Fruit fly (Drosophila melanogaster): ENCODE measurements around the gene CG5676.

CG5676 gene

dm6 chr2L:10221387-10221705, 34.3 kb downstream of the CG5676 start:
- TF ChIP-seq CG11723 (GFP tag; optimal IDR thresholded peaks at IDR 0.05) (peak; percentile 55), NK7.1 (GFP tag; optimal IDR thresholded peaks at IDR 0.05) (no peak), sna (GFP tag; IDR thresholded peaks at IDR 0.05; ENCODE audit: partially characterized antibody) (0 out of 2 replicates have a peak, but pooled peaks have one; percentile 3), hb (GFP tag; IDR thresholded peaks at IDR 0.05; ENCODE audit: partially characterized antibody) (peak; percentile 6; the same call in 2 of the 3 replicates), CG2129 (GFP tag; IDR thresholded peaks at IDR 0.05; ENCODE audit: partially characterized antibody) (peak; percentile 15; the same call in 1 of the 2 replicates), CG17359 (tag; optimal IDR thresholded peaks at IDR 0.05) (no peak), CG16779 (GFP tag; IDR thresholded peaks at IDR 0.05) (no peak), CG34224 (GFP tag; IDR thresholded peaks at IDR 0.05; ENCODE audit: partially characterized antibody) (peak; percentile 43; the same call in 2 of the 3 replicates), MBD-R2 (GFP tag; IDR thresholded peaks at IDR 0.05) (peak; percentile 71), MESR4 (GFP tag; optimal IDR thresholded peaks at IDR 0.05) (peak; percentile 58), E2f2 (GFP tag; IDR thresholded peaks at IDR 0.05) (peak; percentile 25; the same call in 1 of the 2 replicates), CG34422 (GFP tag; IDR thresholded peaks at IDR 0.05) (0 out of 3 replicates have a peak, but pooled peaks have one; percentile 46), chinmo (GFP tag; IDR thresholded peaks at IDR 0.05; ENCODE audit: partially characterized antibody) (0 out of 4 replicates have a peak, but pooled peaks have one; percentile 36), CG1832 (GFP tag; optimal IDR thresholded peaks at IDR 0.05) (no peak), nom (GFP tag; optimal IDR thresholded peaks at IDR 0.05) (peak; percentile 5)

- TF ChIP-seq sim (GFP tag; IDR thresholded peaks at IDR 0.05) (no peak), BtbVII (GFP tag; optimal IDR thresholded peaks at IDR 0.05) (no peak), Nf-YA (GFP tag; IDR thresholded peaks at IDR 0.05) (no peak), Sox100B (GFP tag; optimal IDR thresholded peaks at IDR 0.05) (no peak), ERR (GFP tag; optimal IDR thresholded peaks at IDR 0.05) (no peak), CG3838 (GFP tag; optimal IDR thresholded peaks at IDR 0.05) (no peak), CG31365 (tag; optimal IDR thresholded peaks at IDR 0.05) (no peak), nmo (GFP tag; optimal IDR thresholded peaks at IDR 0.05) (peak; percentile 72), CG7839 (tag; optimal IDR thresholded peaks at IDR 0.05) (no peak), CTCF (GFP tag; optimal IDR thresholded peaks at IDR 0.05) (no peak), Kr (GFP tag; optimal IDR thresholded peaks at IDR 0.05) (no peak), CG6854 (GFP tag; optimal IDR thresholded peaks at IDR 0.05) (no peak), ranshi (GFP tag; IDR thresholded peaks at IDR 0.05) (no peak), CG30020 (tag; optimal IDR thresholded peaks at IDR 0.05) (peak; percentile 99), bcd (GFP tag; optimal IDR thresholded peaks at IDR 0.05) (no peak), Ets97D (GFP tag; optimal IDR thresholded peaks at IDR 0.05) (peak; percentile 68), Bdp1 (GFP tag; optimal IDR thresholded peaks at IDR 0.05) (no peak), Med (GFP tag) (peak; percentile 79), Myb (GFP tag; optimal IDR thresholded peaks at IDR 0.05) (peak; percentile 11), stwl (tag; optimal IDR thresholded peaks at IDR 0.05) (peak; percentile 34), CG10267 (tag; optimal IDR thresholded peaks at IDR 0.05) (peak; percentile 20), Deaf1 (tag; optimal IDR thresholded peaks at IDR 0.05) (no peak), CG34376 (GFP tag; optimal IDR thresholded peaks at IDR 0.05) (peak; percentile 36), CG9215 (GFP tag; IDR thresholded peaks at IDR 0.05) (no peak), CG12744 (GFP tag; optimal IDR thresholded peaks at IDR 0.05) (no peak), CG43689 (GFP tag; IDR thresholded peaks at IDR 0.05) (no peak), ash1 (GFP tag; optimal IDR thresholded peaks at IDR 0.05) (no peak), CG6254 (GFP tag; optimal IDR thresholded peaks at IDR 0.05) (peak; percentile 53), CG16813 (GFP tag; IDR thresholded peaks at IDR 0.05; ENCODE audit: partially characterized antibody) (peak; percentile 71; the same call in 2 of the 3 replicates), Doc3 (GFP tag; IDR thresholded peaks at IDR 0.05; ENCODE audit: partially characterized antibody) (0 out of 3 replicates have a peak, but pooled peaks have one; percentile 28), CG1529 (GFP tag; optimal IDR thresholded peaks at IDR 0.05) (no peak), MESR4 (GFP tag; optimal IDR thresholded peaks at IDR 0.05) (peak; percentile 36), Max (GFP tag; optimal IDR thresholded peaks at IDR 0.05) (peak; percentile 43), CG4854 (GFP tag; optimal IDR thresholded peaks at IDR 0.05) (no peak)
These were observed 34.9 kb downstream of the CG5676 start, which contains the start of the genes Npc1a and Prosalpha6 for dm6 chr2L:10220501-10221386. Npc1a (minus strand) TSS chr2L:10221216. Prosalpha6 (plus strand) TSS chr2L:10221351.

All from whole organism, embryonic.